Fruit fly (Drosophila melanogaster) whole organism, embryonic: Measurements from ENCODE around the gene CG5355.

ENCODE experiments used
- Asciz ChIP-seq: fragments of 200-800 bp; sonication (Bioruptor generic); optimal IDR thresholded peaks from 2 replicates; lab custom pipeline; 2017; ENCODE audit warnings: missing biosample characterization, mild to moderate bottlenecking, missing genetic modification characterization, missing genetic modification reagents
- CG10462 ChIP-seq: fragments of 200-800 bp; sonication (Bioruptor generic); optimal IDR thresholded peaks from 2 replicates; lab custom pipeline; 2016; ENCODE audit warnings: missing biosample characterization, missing genetic modification characterization
- CG11696 ChIP-seq: fragments of 200-800 bp; sonication (Bioruptor generic); IDR thresholded peaks from 2 replicates; pipeline ENCODE4 v1.3.6; 2022; ENCODE audit warnings: missing biosample characterization, missing genetic modification characterization
- CG12071 ChIP-seq: fragments of 200-800 bp; sonication (Bioruptor generic); optimal IDR thresholded peaks from 3 replicates; lab custom pipeline; 2018; ENCODE audit warnings: missing biosample characterization, mild to moderate bottlenecking, missing genetic modification characterization
- CG14014 ChIP-seq: fragments of 200-800 bp; sonication (Bioruptor generic); IDR thresholded peaks from 2 replicates; pipeline ENCODE4 v1.3.6; 2022; ENCODE audit warnings: missing biosample characterization, missing genetic modification characterization
- CG15514 ChIP-seq: fragments of 200-800 bp; sonication (Bioruptor generic); optimal IDR thresholded peaks from 3 replicates; lab custom pipeline; 2017; ENCODE audit warnings: missing biosample characterization, missing genetic modification characterization, mild to moderate bottlenecking, moderate library complexity, missing genetic modification reagents
- CG17912 ChIP-seq: fragments of 200-800 bp; sonication (Bioruptor generic); optimal IDR thresholded peaks from 2 replicates; lab custom pipeline; 2018; ENCODE audit warnings: missing biosample characterization, mild to moderate bottlenecking, missing genetic modification characterization
- CG2889 ChIP-seq: fragments of 200-800 bp; sonication (Bioruptor generic); IDR thresholded peaks from 3 replicates; pipeline ENCODE4 v1.3.6; 2022; ENCODE audit warnings: missing biosample characterization, missing genetic modification characterization
- CG30020 ChIP-seq: fragments of 200-800 bp; optimal IDR thresholded peaks from 2 replicates; lab custom pipeline; 2019; ENCODE audit warnings: missing biosample characterization, mild to moderate bottlenecking, missing genetic modification characterization, moderate library complexity
- CG32772 ChIP-seq: fragments of 200-800 bp; sonication (Bioruptor generic); IDR thresholded peaks from 2 replicates; pipeline ENCODE4 v1.3.6; 2022; ENCODE audit warnings: missing biosample characterization, missing genetic modification characterization
- CG34422 ChIP-seq: fragments of 200-800 bp; sonication (Bioruptor generic); IDR thresholded peaks from 3 replicates; pipeline ENCODE4 v1.3.6; 2022; ENCODE audit warnings: missing biosample characterization, missing genetic modification characterization
- CG3726 ChIP-seq: fragments of 200-800 bp; sonication (Bioruptor generic); IDR thresholded peaks from 3 replicates; pipeline ENCODE4, ENCODE4 v1.3.6; 2022; ENCODE audit warnings: missing biosample characterization, missing genetic modification characterization
- CG3838 ChIP-seq: fragments of 200-800 bp; sonication (Bioruptor generic); optimal IDR thresholded peaks from 3 replicates; lab custom pipeline; 2016; ENCODE audit warnings: missing biosample characterization, missing genetic modification characterization
- CG4854 ChIP-seq: fragments of 200-800 bp; sonication (Bioruptor generic); optimal IDR thresholded peaks from 2 replicates; lab custom pipeline; 2016; ENCODE audit warnings: missing biosample characterization, missing genetic modification characterization, inconsistent platforms
- CG6654 ChIP-seq: fragments of 200-800 bp; sonication (Bioruptor generic); optimal IDR thresholded peaks from 2 replicates; lab custom pipeline; 2017; ENCODE audit warnings: missing biosample characterization, mild to moderate bottlenecking, missing genetic modification characterization
- CG7745 ChIP-seq: fragments of 200-800 bp; sonication (Bioruptor generic); optimal IDR thresholded peaks from 2 replicates; lab custom pipeline; 2018; ENCODE audit warnings: missing biosample characterization, mild to moderate bottlenecking, missing genetic modification characterization, moderate library complexity
- CG8359 ChIP-seq: fragments of 200-800 bp; sonication (Bioruptor generic); optimal IDR thresholded peaks from 2 replicates; lab custom pipeline; 2017; ENCODE audit warnings: missing biosample characterization, mild to moderate bottlenecking, missing genetic modification characterization, borderline replicate concordance
- CG8478 ChIP-seq: fragments of >200 bp; optimal IDR thresholded peaks from 2 replicates; lab custom pipeline; 2018
- CG8765 ChIP-seq: fragments of 200-800 bp; sonication (Bioruptor generic); IDR thresholded peaks from 2 replicates; pipeline ENCODE4 v1.3.6; 2022; ENCODE audit warnings: missing biosample characterization, missing genetic modification characterization
- CG9817 ChIP-seq: fragments of 200-800 bp; sonication (Bioruptor generic); optimal IDR thresholded peaks from 2 replicates; lab custom pipeline; 2018; ENCODE audit warnings: missing biosample characterization, mild to moderate bottlenecking, missing genetic modification characterization, moderate library complexity
- CG9932 ChIP-seq: fragments of 200-800 bp; sonication (Bioruptor generic); IDR thresholded peaks from 2 replicates; pipeline ENCODE4 v1.3.6; 2022; ENCODE audit warnings: missing biosample characterization, missing genetic modification characterization
- Dad ChIP-seq: fragments of 200-800 bp; sonication (Bioruptor generic); optimal IDR thresholded peaks from 3 replicates; lab custom pipeline; 2016; ENCODE audit warnings: missing biosample characterization, missing genetic modification characterization
- Deaf1 ChIP-seq: fragments of 200-800 bp; optimal IDR thresholded peaks from 3 replicates; lab custom pipeline; 2019; ENCODE audit warnings: missing biosample characterization, mild to moderate bottlenecking, missing genetic modification characterization, moderate library complexity
- Dek ChIP-seq: fragments of 200-800 bp; sonication (Bioruptor generic); optimal IDR thresholded peaks from 3 replicates; lab custom pipeline; 2019; ENCODE audit warnings: missing biosample characterization, mild to moderate bottlenecking, missing genetic modification characterization, moderate library complexity
- E2f1 ChIP-seq: fragments of 200-800 bp; sonication (Bioruptor generic); IDR thresholded peaks from 2 replicates; pipeline ENCODE4 v1.3.6; 2022; ENCODE audit warnings: missing biosample characterization, missing genetic modification characterization
- Ets97D ChIP-seq: fragments of 200-800 bp; sonication (Bioruptor generic); optimal IDR thresholded peaks from 3 replicates; lab custom pipeline; 2016; ENCODE audit warnings: missing biosample characterization, missing genetic modification characterization
- HLH3B ChIP-seq: fragments of 200-800 bp; sonication (Bioruptor generic); IDR thresholded peaks from 2 replicates; pipeline ENCODE4 v1.3.6; 2022; ENCODE audit warnings: missing biosample characterization, missing genetic modification characterization
- Hmr ChIP-seq: fragments of 200-800 bp; sonication (Bioruptor generic); optimal IDR thresholded peaks from 3 replicates; lab custom pipeline; 2017; ENCODE audit warnings: mild to moderate bottlenecking, missing biosample characterization, missing genetic modification reagents, missing genetic modification characterization
- MESR4 ChIP-seq: fragments of 200-800 bp; sonication (Bioruptor generic); optimal IDR thresholded peaks from 2 replicates; lab custom pipeline; 2018; ENCODE audit warnings: missing biosample characterization, mild to moderate bottlenecking, missing genetic modification characterization, moderate library complexity
- NfI ChIP-seq: fragments of 200-800 bp; sonication (Bioruptor generic); optimal IDR thresholded peaks from 3 replicates; lab custom pipeline; 2018; ENCODE audit warnings: missing biosample characterization, mild to moderate bottlenecking, missing genetic modification characterization, moderate library complexity
- Oli ChIP-seq: fragments of 200-800 bp; sonication (Bioruptor generic); optimal IDR thresholded peaks from 2 replicates; lab custom pipeline; 2018; ENCODE audit warnings: missing biosample characterization, mild to moderate bottlenecking, missing genetic modification characterization, moderate library complexity
- Ravus ChIP-seq: fragments of 200-800 bp; sonication (Bioruptor generic); IDR thresholded peaks from 2 replicates; pipeline ENCODE4 v1.3.6; 2022; ENCODE audit warnings: missing biosample characterization, missing genetic modification characterization
- ab ChIP-seq: fragments of 200-800 bp; sonication (Bioruptor generic); optimal IDR thresholded peaks from 2 replicates; lab custom pipeline; 2016; ENCODE audit warnings: missing biosample characterization, missing genetic modification characterization
- cato ChIP-seq: fragments of 200-800 bp; sonication (Bioruptor generic); optimal IDR thresholded peaks from 2 replicates; lab custom pipeline; 2016; ENCODE audit warnings: missing biosample characterization, missing genetic modification characterization, borderline replicate concordance
- crol ChIP-seq: fragments of 200-800 bp; sonication (Bioruptor generic); IDR thresholded peaks from 2 replicates; pipeline ENCODE4 v1.3.6; 2022; ENCODE audit warnings: missing biosample characterization, missing genetic modification characterization
- dan ChIP-seq: fragments of 200-800 bp; sonication (Bioruptor generic); IDR thresholded peaks from 2 replicates; pipeline ENCODE4 v1.3.6; 2022; ENCODE audit warnings: missing biosample characterization, missing genetic modification characterization
- gsb-n ChIP-seq: fragments of 200-800 bp; sonication (Bioruptor generic); optimal IDR thresholded peaks from 3 replicates; lab custom pipeline; 2018; ENCODE audit warnings: missing biosample characterization, mild to moderate bottlenecking, missing genetic modification characterization
- hkb ChIP-seq, 2 experiments: fragments of 200-800 bp in 1 of 2; fragments of >200 bp in 1 of 2; sonication (Bioruptor generic) in 1 of 2; IDR thresholded peaks in 1 of 2; optimal IDR thresholded peaks in 1 of 2; 2 replicates each; pipeline versions ENCODE4 v1.3.6 to Lab custom; 2017 to 2022; ENCODE audit warnings: missing biosample characterization in 1 of 2, missing genetic modification characterization in 1 of 2
- ind ChIP-seq: fragments of 200-800 bp; sonication (Bioruptor generic); optimal IDR thresholded peaks from 3 replicates; lab custom pipeline; 2016; ENCODE audit warnings: missing biosample characterization, missing genetic modification characterization
- kah ChIP-seq: fragments of 200-800 bp; sonication (Bioruptor generic); optimal IDR thresholded peaks from 2 replicates; lab custom pipeline; 2018; ENCODE audit warnings: missing biosample characterization, mild to moderate bottlenecking, missing genetic modification characterization
- kay ChIP-seq: fragments of 200-800 bp; sonication (Bioruptor generic); optimal IDR thresholded peaks from 2 replicates; lab custom pipeline; 2016; ENCODE audit warnings: missing biosample characterization, missing genetic modification characterization
- knrl ChIP-seq: fragments of 200-800 bp; sonication (Bioruptor generic); IDR thresholded peaks from 3 replicates; pipeline ENCODE4 v1.3.6; 2022; ENCODE audit warnings: missing biosample characterization, missing genetic modification characterization; ENCODE audit not compliant: partially characterized antibody
- nmo ChIP-seq: fragments of 200-800 bp; sonication (Bioruptor generic); optimal IDR thresholded peaks from 2 replicates; lab custom pipeline; 2018; ENCODE audit warnings: missing biosample characterization, mild to moderate bottlenecking, missing genetic modification characterization, moderate library complexity
- run ChIP-seq: fragments of 200-800 bp; sonication (Bioruptor generic); optimal IDR thresholded peaks from 3 replicates; lab custom pipeline; 2018; ENCODE audit warnings: missing biosample characterization, mild to moderate bottlenecking, missing genetic modification characterization
- shn ChIP-seq: fragments of 200-800 bp; sonication (Bioruptor generic); optimal IDR thresholded peaks from 3 replicates; lab custom pipeline; 2016; ENCODE audit warnings: missing biosample characterization, missing genetic modification characterization
- sima ChIP-seq: fragments of 200-800 bp; sonication (Bioruptor generic); optimal IDR thresholded peaks from 2 replicates; lab custom pipeline; 2016; ENCODE audit warnings: missing biosample characterization, missing genetic modification characterization
- sob ChIP-seq: fragments of 200-800 bp; sonication (Bioruptor generic); IDR thresholded peaks from 2 replicates; pipeline ENCODE4 v1.3.6; 2022; ENCODE audit warnings: missing biosample characterization, missing genetic modification characterization
- sr ChIP-seq: fragments of 200-800 bp; sonication (Bioruptor generic); IDR thresholded peaks from 3 replicates; pipeline ENCODE4 v1.3.6; 2022; ENCODE audit warnings: missing biosample characterization, missing genetic modification characterization
- vfl ChIP-seq: fragments of 200-800 bp; sonication (Bioruptor generic); optimal IDR thresholded peaks from 2 replicates; lab custom pipeline; 2016; ENCODE audit warnings: missing biosample characterization, missing genetic modification characterization
- vvl ChIP-seq: fragments of 200-800 bp; sonication (Bioruptor generic); IDR thresholded peaks from 2 replicates; pipeline ENCODE4 v1.3.6; 2022; ENCODE audit warnings: missing biosample characterization, missing genetic modification characterization

CG5355 gene

dm6 chr2L:10386208-10386805 lies 27.0 kb downstream of the CG5355 start, which contains the start of the genes Cdk1 and mRpS7 (continued):
- TF ChIP-seq nmo (GFP tag; lab: Kevin White, UChicago) (peak; percentile 92), knrl (no peak), kah (GFP tag; lab: Kevin White, UChicago) (no peak), Asciz (GFP tag; lab: Kevin White, UChicago) (no peak), CG6654 (GFP tag; lab: Kevin White, UChicago) (peak; percentile 7), HLH3B (GFP tag; lab: Robert Waterston, UW) (no peak), CG8478 (lab: Kevin White, UChicago) (no peak), CG7745 (tag; lab: Kevin White, UChicago) (no peak), sob (GFP tag; lab: Robert Waterston, UW) (peak; percentile 54; the same call in 1 of the 2 replicates), vvl (GFP tag; lab: Robert Waterston, UW) (peak; percentile 77), hkb (optimal IDR thresholded peaks at IDR 0.05; lab: Kevin White, UChicago) (no peak), hkb (GFP tag; IDR thresholded peaks at IDR 0.05; lab: Robert Waterston, UW) (peak; percentile 82), CG8359 (GFP tag; lab: Kevin White, UChicago) (peak; percentile 27), Ets97D (GFP tag; lab: Kevin White, UChicago) (peak; percentile 31), NfI (GFP tag; lab: Kevin White, UChicago) (peak; percentile 76), CG2889 (GFP tag; lab: Robert Waterston, UW) (peak; percentile 13; the same call in 1 of the 3 replicates), MESR4 (GFP tag; lab: Kevin White, UChicago) (peak; percentile 62), Oli (peak; percentile 77), Dek (tag; lab: Kevin White, UChicago) (peak; percentile 81), CG11696 (0 out of 2 replicates have a peak, but pooled peaks have one; percentile 51), vfl (GFP tag; lab: Kevin White, UChicago) (no peak), Deaf1 (peak; percentile 39), kay (GFP tag; lab: Kevin White, UChicago) (no peak), CG32772 (GFP tag; lab: Robert Waterston, UW) (peak; percentile 72), CG30020 (peak; percentile 100), CG12071 (no peak), sima (GFP tag; lab: Kevin White, UChicago) (no peak), CG9817 (tag; lab: Kevin White, UChicago) (peak; percentile 68), sr (no peak), run (tag; lab: Kevin White, UChicago) (no peak), CG15514 (GFP tag; lab: Kevin White, UChicago) (peak; percentile 68), gsb-n (peak; percentile 76), CG4854 (peak; percentile 40), Hmr (GFP tag; lab: Kevin White, UChicago) (peak; percentile 73), CG9932 (GFP tag; lab: Robert Waterston, UW) (peak; percentile 35; the same call in 1 of the 2 replicates), CG10462 (GFP tag; lab: Kevin White, UChicago) (peak; percentile 46), CG34422 (GFP tag; lab: Robert Waterston, UW) (peak; percentile 34; the same call in 2 of the 3 replicates), CG14014 (GFP tag; lab: Robert Waterston, UW) (peak; percentile 70), CG3726 (GFP tag; lab: Robert Waterston, UW) (0 out of 3 replicates have a peak, but pooled peaks have one; percentile 54), E2f1 (peak; percentile 56), cato (GFP tag; lab: Kevin White, UChicago) (peak; percentile 63), ind (GFP tag; lab: Kevin White, UChicago) (peak; percentile 77), CG3838 (GFP tag; lab: Kevin White, UChicago) (peak; percentile 63), Dad (GFP tag; lab: Kevin White, UChicago) (peak; percentile 21), CG17912 (no peak), crol (GFP tag; lab: Robert Waterston, UW) (no peak), dan (no peak), ab (GFP tag; lab: Kevin White, UChicago) (no peak), CG8765 (GFP tag; lab: Robert Waterston, UW) (peak; percentile 60; the same call in 1 of the 2 replicates), Ravus (no peak; the same call in 1 of the 2 replicates), shn (GFP tag; lab: Kevin White, UChicago) (peak; percentile 31)
